In the genomic region with DNA sequence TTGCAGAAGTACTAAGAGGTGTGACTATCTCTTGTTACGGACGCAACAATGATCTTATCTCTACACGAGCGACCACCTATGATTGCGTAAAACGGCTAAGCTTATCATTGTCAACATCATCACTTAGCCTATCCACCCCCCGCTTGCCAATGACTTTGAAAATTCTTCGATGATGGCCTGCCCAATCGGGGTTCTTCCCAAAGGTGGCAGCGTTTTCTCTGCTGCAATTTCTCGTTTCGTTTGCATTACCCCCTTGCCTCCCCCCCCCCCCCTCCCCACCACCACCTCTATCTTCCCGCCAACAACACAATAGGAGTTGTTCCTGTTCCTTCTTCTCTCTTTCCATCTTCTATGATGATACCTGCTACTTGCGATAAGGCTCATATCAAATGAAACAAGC, we compare ENCODE assay signal across 8 worm cellular contexts.
TF ChIP-seq lines count a peak whose summit lies in the region.

No protein-coding gene starts in this region.

TF ChIP-seq in whole organism, L1 larva, 84 proteins besides CTCF, POLR2A, EP300 and RAD21:
- TF ChIP-seq fkh-4 (tag; optimal IDR thresholded peaks at IDR 0.05; lab: Kevin White, UChicago; ENCODE audit: borderline replicate concordance) (no peak), nhr-85 (tag; lab: Kevin White, UChicago) (peak; percentile 3), tbx-2 (tag; optimal IDR thresholded peaks at IDR 0.05; lab: Kevin White, UChicago) (no peak), lin-14 (GFP tag; optimal IDR thresholded peaks at IDR 0.05; lab: Kevin White, UChicago) (peak; percentile 25), efl-1 (optimal IDR thresholded peaks at IDR 0.05; lab: Kevin White, UChicago) (no peak), efl-1 (GFP tag; optimal IDR thresholded peaks at IDR 0.05 in 1 of 2; lab: Kevin White, UChicago) (peak in 1 of 2 experiments; percentile 27)

TF ChIP-seq in whole organism, L2 larva, 48 proteins besides CTCF, POLR2A, EP300 and RAD21:
- TF ChIP-seq nhr-23 (tag; optimal IDR thresholded peaks at IDR 0.05; lab: Kevin White, UChicago) (no peak), F13H6.1 (tag; optimal IDR thresholded peaks at IDR 0.05; lab: Kevin White, UChicago) (no peak), nhr-25 (tag; optimal IDR thresholded peaks at IDR 0.05; lab: Kevin White, UChicago) (no peak), ceh-16 (tag; optimal IDR thresholded peaks at IDR 0.05; lab: Kevin White, UChicago) (peak; percentile 6), ceh-82 (tag; optimal IDR thresholded peaks at IDR 0.05; lab: Kevin White, UChicago) (no peak), ztf-1 (GFP tag; conservative IDR thresholded peaks at IDR 0.05; lab: Robert Waterston, UW) (no peak), elt-3 (tag; optimal IDR thresholded peaks at IDR 0.05; lab: Kevin White, UChicago) (no peak), lsy-2 (tag; optimal IDR thresholded peaks at IDR 0.05; lab: Kevin White, UChicago) (no peak)

TF ChIP-seq in whole organism, L3 larva, 47 proteins besides CTCF, POLR2A, EP300 and RAD21:
- TF ChIP-seq lin-39 (tag; optimal IDR thresholded peaks at IDR 0.05; lab: Kevin White, UChicago) (no peak), elt-3 (tag; optimal IDR thresholded peaks at IDR 0.05; lab: Kevin White, UChicago) (peak in 1 of 3 experiments; percentile 49), elt-1 (tag; optimal IDR thresholded peaks at IDR 0.05; lab: Kevin White, UChicago) (peak; percentile 14)

TF ChIP-seq in whole organism, L4 larva, 104 proteins besides CTCF, POLR2A, EP300 and RAD21:
- TF ChIP-seq lin-29 (GFP tag; IDR thresholded peaks at IDR 0.05; lab: Robert Waterston, UW), result no peak
- TF ChIP-seq Y75B8A.6 (GFP tag; IDR thresholded peaks at IDR 0.05; lab: Robert Waterston, UW), result no peak
- no peak for TF ChIP-seq D1046.2 (GFP tag; IDR thresholded peaks at IDR 0.05; lab: Robert Waterston, UW)
- no peak for TF ChIP-seq tra-1 (GFP tag; IDR thresholded peaks at IDR 0.05; lab: Robert Waterston, UW)
- no peak for TF ChIP-seq lir-3 (tag; optimal IDR thresholded peaks at IDR 0.05; lab: Kevin White, UChicago)
- no peak for TF ChIP-seq dmd-8 (GFP tag; IDR thresholded peaks at IDR 0.05; lab: Robert Waterston, UW)
- TF ChIP-seq mxl-3 (GFP tag; optimal IDR thresholded peaks at IDR 0.05; lab: Kevin White, UChicago), result peak; percentile 69
- TF ChIP-seq hlh-11 (tag; optimal IDR thresholded peaks at IDR 0.05; lab: Kevin White, UChicago), result peak; percentile 5
- peak; percentile 45; the same call in 1 of the 2 replicates for TF ChIP-seq set-16 (GFP tag; IDR thresholded peaks at IDR 0.05; lab: Robert Waterston, UW)
- no peak for TF ChIP-seq zfp-3 (GFP tag; conservative IDR thresholded peaks at IDR 0.05; lab: Robert Waterston, UW)
- TF ChIP-seq nhr-6 (tag; optimal IDR thresholded peaks at IDR 0.05; lab: Kevin White, UChicago), result no peak
- TF ChIP-seq nhr-102 (tag; optimal IDR thresholded peaks at IDR 0.05; lab: Kevin White, UChicago), result no peak
- TF ChIP-seq T26A8.4 (GFP tag; IDR thresholded peaks at IDR 0.05; lab: Robert Waterston, UW), result no peak
- no peak for TF ChIP-seq duxl-1 (tag; optimal IDR thresholded peaks at IDR 0.05; lab: Kevin White, UChicago; ENCODE audit: poor library complexity)
- TF ChIP-seq gei-8 (GFP tag; optimal IDR thresholded peaks at IDR 0.05; lab: Kevin White, UChicago), result no peak

TF ChIP-seq in whole organism, late embryonic, 69 proteins besides CTCF, POLR2A, EP300 and RAD21:
- TF ChIP-seq unc-55 (GFP tag; optimal IDR thresholded peaks at IDR 0.05; lab: Kevin White, UChicago) (no peak), elt-2 (tag; optimal IDR thresholded peaks at IDR 0.05; lab: Kevin White, UChicago) (peak; percentile 46), unc-3 (GFP tag; conservative IDR thresholded peaks at IDR 0.05; lab: Robert Waterston, UW) (no peak), unc-3 (tag; optimal IDR thresholded peaks at IDR 0.05; lab: Kevin White, UChicago) (no peak)

TF ChIP-seq in whole organism, midembryonic, 9 proteins besides CTCF, POLR2A, EP300 and RAD21:
- TF ChIP-seq tab-1 (GFP tag; IDR thresholded peaks at IDR 0.05; lab: Robert Waterston, UW) (no peak), ztf-23 (GFP tag; IDR thresholded peaks at IDR 0.05; lab: Robert Waterston, UW) (peak; percentile 40; the same call in 1 of the 2 replicates)

TF ChIP-seq in whole organism, mixed stage, embryonic, 35 proteins besides CTCF, POLR2A, EP300 and RAD21:
- TF ChIP-seq elt-1 (tag; optimal IDR thresholded peaks at IDR 0.05; lab: Kevin White, UChicago; ENCODE audit: borderline replicate concordance, insufficient read depth), result peak; percentile 80
- peak; percentile 82 for TF ChIP-seq ham-2 (GFP tag; optimal IDR thresholded peaks at IDR 0.05; lab: Kevin White, UChicago)
- no peak for TF ChIP-seq snpc-4 (tag; optimal IDR thresholded peaks at IDR 0.05; lab: Kevin White, UChicago)
- no peak for TF ChIP-seq ceh-43 (GFP tag; optimal IDR thresholded peaks at IDR 0.05; lab: Kevin White, UChicago)

TF ChIP-seq in whole organism, young adult, 124 proteins besides CTCF, POLR2A, EP300 and RAD21:
- TF ChIP-seq snpc-4 (GFP tag; optimal IDR thresholded peaks at IDR 0.05; lab: Kevin White, UChicago), result no peak
- no peak for TF ChIP-seq snpc-4 (tag; optimal IDR thresholded peaks at IDR 0.05; lab: Kevin White, UChicago)
- TF ChIP-seq hmg-1.2 (GFP tag; IDR thresholded peaks at IDR 0.05; lab: Robert Waterston, UW), result 0 out of 2 replicates have a peak, but pooled peaks have one; percentile 7
- TF ChIP-seq Y53F4B.3 (GFP tag; IDR thresholded peaks at IDR 0.05; lab: Robert Waterston, UW), result no peak
- TF ChIP-seq atf-7 (tag; optimal IDR thresholded peaks at IDR 0.05; lab: Kevin White, UChicago), result no peak
- peak; percentile 19; the same call in 1 of the 2 replicates for TF ChIP-seq egrh-3 (GFP tag; IDR thresholded peaks at IDR 0.05; lab: Robert Waterston, UW)
- no peak for TF ChIP-seq B0019.2 (GFP tag; conservative IDR thresholded peaks at IDR 0.05; lab: Robert Waterston, UW)
- TF ChIP-seq zfh-2 (GFP tag; conservative IDR thresholded peaks at IDR 0.05; lab: Robert Waterston, UW), result peak; percentile 51; the same call in 1 of the 2 replicates
TF ChIP-seq in whole organism, young adult: peak in this region for 3.
